Worm (Caenorhabditis elegans) whole organism, L1 larva: ENCODE data around the gene sma-5.
A peak's percentile ranks its signal among the peaks of the same experiment; 100 is the strongest.

Experiments
- alr-1 ChIP-seq: fragments of 200-800 bp; sonication (Bioruptor generic); optimal IDR thresholded peaks from 2 replicates; lab custom pipeline; 2018; ENCODE audit warnings: borderline replicate concordance, mild to moderate bottlenecking, missing genetic modification characterization, missing compliant biosample characterization
- aly-2 ChIP-seq: fragments of 150-350 bp; optimal IDR thresholded peaks from 2 replicates; lab custom pipeline; 2014; ENCODE audit warnings: missing biosample characterization, missing genetic modification characterization
- ceh-82 ChIP-seq, 3 experiments: fragments of 150-350 bp in 1 of 3; sonication (generic microtip) in 2 of 3; optimal IDR thresholded peaks; 2 replicates each; lab custom pipeline; 2014 to 2017; ENCODE audit warnings: missing biosample characterization in 3 of 3, missing genetic modification characterization in 3 of 3
- ceh-88 ChIP-seq: fragments of 200-800 bp; sonication (Bioruptor generic); IDR thresholded peaks from 2 replicates; pipeline ENCODE4 v1.3.6; 2022; ENCODE audit warnings: missing genetic modification characterization, missing compliant biosample characterization
- dsc-1 ChIP-seq: sonication (generic microtip); optimal IDR thresholded peaks from 2 replicates; lab custom pipeline; 2016; ENCODE audit warnings: mild to moderate bottlenecking, missing genetic modification characterization, missing compliant biosample characterization
- efl-1 ChIP-seq, 4 experiments: fragments of 150-350 bp; optimal IDR thresholded peaks in 3 of 4; peaks in 1 of 4; 1 replicate in 1 of 4; 2 replicates in 3 of 4; lab custom pipeline; 2014; ENCODE audit warnings: missing biosample characterization in 2 of 4, missing genetic modification characterization in 2 of 4, missing genetic modification reagents in 2 of 4
- efl-3 ChIP-seq: fragments of 200-800 bp; sonication (Bioruptor generic); optimal IDR thresholded peaks from 2 replicates; lab custom pipeline; 2018; ENCODE audit warnings: mild to moderate bottlenecking, missing genetic modification characterization, missing compliant biosample characterization
- elt-2 ChIP-seq: sonication (generic microtip); optimal IDR thresholded peaks from 2 replicates; lab custom pipeline; 2016; ENCODE audit warnings: missing genetic modification characterization, mild to moderate bottlenecking, inconsistent platforms, missing compliant biosample characterization, missing genetic modification reagents
- fkh-10 ChIP-seq: sonication (generic microtip); optimal IDR thresholded peaks from 2 replicates; lab custom pipeline; 2017; ENCODE audit warnings: missing biosample characterization, missing genetic modification reagents, missing genetic modification characterization
- fkh-8 ChIP-seq: sonication (generic microtip); optimal IDR thresholded peaks from 2 replicates; lab custom pipeline; 2016; ENCODE audit warnings: mild to moderate bottlenecking, missing genetic modification characterization, missing compliant biosample characterization
- fos-1 ChIP-seq: fragments of 150-350 bp; optimal IDR thresholded peaks from 2 replicates; lab custom pipeline; 2014; ENCODE audit warnings: missing biosample characterization, missing genetic modification characterization
- grh-1 ChIP-seq: fragments of 200-800 bp; sonication (Bioruptor generic); IDR thresholded peaks from 2 replicates; pipeline ENCODE4 v1.3.6; 2022; ENCODE audit warnings: missing genetic modification reagents, missing genetic modification characterization, missing compliant biosample characterization
- hpl-2 ChIP-seq: fragments of 150-350 bp; optimal IDR thresholded peaks from 2 replicates; lab custom pipeline; 2014; ENCODE audit warnings: missing biosample characterization, missing genetic modification reagents, missing genetic modification characterization
- isw-1 ChIP-seq: fragments of 200-800 bp; sonication (Bioruptor generic); IDR thresholded peaks from 2 replicates; pipeline ENCODE4 v1.3.6; 2022; ENCODE audit warnings: missing genetic modification characterization, missing compliant biosample characterization
- lin-13 ChIP-seq: fragments of 150-350 bp; optimal IDR thresholded peaks from 2 replicates; lab custom pipeline; 2014; ENCODE audit warnings: missing biosample characterization, missing genetic modification reagents, missing genetic modification characterization
- lin-14 ChIP-seq: fragments of 200-800 bp; sonication (Bioruptor generic); optimal IDR thresholded peaks from 2 replicates; lab custom pipeline; 2018; ENCODE audit warnings: mild to moderate bottlenecking, missing genetic modification characterization, moderate library complexity, missing compliant biosample characterization
- lin-35 ChIP-seq, 2 experiments: fragments of 150-350 bp; optimal IDR thresholded peaks; 2 replicates each; lab custom pipeline; 2014; ENCODE audit warnings: missing biosample characterization in 2 of 2, missing genetic modification characterization in 2 of 2, missing genetic modification reagents in 2 of 2
- lin-39 ChIP-seq: fragments of 150-350 bp; optimal IDR thresholded peaks from 2 replicates; lab custom pipeline; 2014; ENCODE audit warnings: missing biosample characterization, missing genetic modification reagents, missing genetic modification characterization
- lir-3 ChIP-seq: sonication (generic microtip); optimal IDR thresholded peaks from 2 replicates; lab custom pipeline; 2016; ENCODE audit warnings: mild to moderate bottlenecking, missing genetic modification characterization, moderate library complexity, missing compliant biosample characterization; ENCODE audit not compliant: poor library complexity
- lsy-2 ChIP-seq, 2 experiments: fragments of 150-350 bp; optimal IDR thresholded peaks; 2 replicates each; lab custom pipeline; 2014; ENCODE audit warnings: missing biosample characterization in 2 of 2, missing genetic modification characterization in 2 of 2
- mep-1 ChIP-seq: fragments of 150-350 bp; optimal IDR thresholded peaks from 2 replicates; lab custom pipeline; 2014; ENCODE audit warnings: missing biosample characterization, missing genetic modification characterization
- nhr-11 ChIP-seq: fragments of 150-350 bp; optimal IDR thresholded peaks from 2 replicates; lab custom pipeline; 2014; ENCODE audit warnings: missing biosample characterization, missing genetic modification characterization
- nhr-19 ChIP-seq: fragments of 200-800 bp; sonication (Bioruptor generic); conservative IDR thresholded peaks from 2 replicates; pipeline ENCODE4 v1.3.6; 2022; ENCODE audit warnings: missing genetic modification characterization, missing compliant biosample characterization
- nhr-20 ChIP-seq: sonication (generic microtip); optimal IDR thresholded peaks from 2 replicates; lab custom pipeline; 2016; ENCODE audit warnings: mild to moderate bottlenecking, missing genetic modification characterization, missing compliant biosample characterization
- nhr-28 ChIP-seq: fragments of 150-350 bp; optimal IDR thresholded peaks from 2 replicates; lab custom pipeline; 2014; ENCODE audit warnings: missing biosample characterization, missing genetic modification characterization
- nhr-47 ChIP-seq: sonication (generic microtip); optimal IDR thresholded peaks from 2 replicates; lab custom pipeline; 2016; ENCODE audit warnings: mild to moderate bottlenecking, missing genetic modification characterization, moderate library complexity, missing compliant biosample characterization
- nhr-71 ChIP-seq: sonication (generic microtip); optimal IDR thresholded peaks from 2 replicates; lab custom pipeline; 2016; ENCODE audit warnings: mild to moderate bottlenecking, missing genetic modification characterization, moderate library complexity, missing compliant biosample characterization
- nhr-76 ChIP-seq: sonication (generic microtip); optimal IDR thresholded peaks from 2 replicates; lab custom pipeline; 2017; ENCODE audit warnings: missing biosample characterization, missing genetic modification characterization
- nhr-84 ChIP-seq: sonication (generic microtip); optimal IDR thresholded peaks from 2 replicates; lab custom pipeline; 2017; ENCODE audit warnings: missing biosample characterization, missing genetic modification characterization
- pax-3 ChIP-seq: fragments of 200-800 bp; sonication (Bioruptor generic); optimal IDR thresholded peaks from 2 replicates; lab custom pipeline; 2018; ENCODE audit warnings: mild to moderate bottlenecking, missing genetic modification characterization, moderate library complexity, missing compliant biosample characterization
- rnt-1 ChIP-seq: sonication (generic microtip); optimal IDR thresholded peaks from 2 replicates; lab custom pipeline; 2016; ENCODE audit warnings: mild to moderate bottlenecking, missing genetic modification characterization, moderate library complexity, missing compliant biosample characterization
- snu-23 ChIP-seq: sonication (generic microtip); optimal IDR thresholded peaks from 2 replicates; lab custom pipeline; 2016; ENCODE audit warnings: missing genetic modification characterization, missing compliant biosample characterization
- sox-4 ChIP-seq: sonication (generic microtip); optimal IDR thresholded peaks from 2 replicates; lab custom pipeline; 2016; ENCODE audit warnings: missing genetic modification characterization, missing compliant biosample characterization
- sup-37 ChIP-seq: fragments of 200-800 bp; sonication (Bioruptor generic); optimal IDR thresholded peaks from 2 replicates; lab custom pipeline; 2018; ENCODE audit warnings: mild to moderate bottlenecking, missing genetic modification characterization, missing compliant biosample characterization
- swsn-7 ChIP-seq: sonication (generic microtip); optimal IDR thresholded peaks from 2 replicates; lab custom pipeline; 2016; ENCODE audit warnings: missing genetic modification characterization, missing compliant biosample characterization
- xbp-1 ChIP-seq: sonication (generic microtip); optimal IDR thresholded peaks from 2 replicates; lab custom pipeline; 2016; ENCODE audit warnings: missing genetic modification characterization, missing compliant biosample characterization
- ztf-11 ChIP-seq, 2 experiments: sonication (generic microtip); optimal IDR thresholded peaks; 2 replicates each; lab custom pipeline; 2016 to 2017; ENCODE audit warnings: missing genetic modification characterization in 2 of 2, missing biosample characterization in 1 of 2, missing compliant biosample characterization in 1 of 2

sma-5 gene

ce11 chrX:11982065-11982464 lies 23.3 kb downstream of the sma-5 start, which contains the start of gene nhr-167:
nhr-167 (minus strand) TSS chrX:11982085.
- no peak for TF ChIP-seq sup-37
- no peak for TF ChIP-seq grh-1 (GFP tag; lab: Robert Waterston, UW)
- no peak for TF ChIP-seq nhr-20
- TF ChIP-seq nhr-84 (tag; lab: Kevin White, UChicago), result no peak
- no peak for TF ChIP-seq aly-2 (tag; lab: Kevin White, UChicago)
- TF ChIP-seq rnt-1 (tag; lab: Kevin White, UChicago), result no peak
- TF ChIP-seq hpl-2 (GFP tag; lab: Kevin White, UChicago), result no peak
- TF ChIP-seq dsc-1 (tag; lab: Kevin White, UChicago), result peak; percentile 76
- no peak for TF ChIP-seq lin-13 (GFP tag; lab: Kevin White, UChicago)
- peak; percentile 15 for TF ChIP-seq sox-4 (tag; lab: Kevin White, UChicago)
- TF ChIP-seq efl-1 (optimal IDR thresholded peaks at IDR 0.05; lab: Kevin White, UChicago), result no peak
- peak in 1 of 2 experiments; percentile 77 for TF ChIP-seq efl-1 (GFP tag; optimal IDR thresholded peaks at IDR 0.05 in 1 of 2; lab: Kevin White, UChicago)
- no peak for TF ChIP-seq efl-3 (GFP tag; lab: Kevin White, UChicago)
- peak; percentile 0 for TF ChIP-seq swsn-7
- TF ChIP-seq ceh-88 (GFP tag; lab: Robert Waterston, UW), result no peak
- no peak for TF ChIP-seq mep-1 (tag; lab: Kevin White, UChicago)
- no peak for TF ChIP-seq elt-2 (tag; lab: Kevin White, UChicago)
- no peak for TF ChIP-seq alr-1 (tag; lab: Kevin White, UChicago)
- no peak for TF ChIP-seq fkh-10 (GFP tag; lab: Kevin White, UChicago)
- TF ChIP-seq snu-23 (GFP tag; lab: Kevin White, UChicago), result no peak
- TF ChIP-seq nhr-11 (tag; lab: Kevin White, UChicago), result no peak
- no peak for TF ChIP-seq nhr-28
- no peak for TF ChIP-seq nhr-47 (tag; lab: Kevin White, UChicago)
- TF ChIP-seq pax-3 (tag; lab: Kevin White, UChicago), result peak; percentile 8
- no peak for TF ChIP-seq isw-1 (GFP tag; lab: Robert Waterston, UW)
- peak; percentile 81 for TF ChIP-seq fkh-8 (tag; lab: Kevin White, UChicago)

ce11 chrX:11974629-11975085 lies 30.7 kb downstream of the sma-5 start, which contains the start of gene set-6:
set-6 (minus strand) TSS chrX:11974679.
- TF ChIP-seq lin-35 (GFP tag; optimal IDR thresholded peaks at IDR 0.05; lab: Kevin White, UChicago), result peak in 1 of 2 experiments; percentile 7
- TF ChIP-seq ceh-88 (GFP tag; lab: Robert Waterston, UW), result no peak
- TF ChIP-seq efl-1 (optimal IDR thresholded peaks at IDR 0.05; lab: Kevin White, UChicago), result peak in 1 of 2 experiments; percentile 47
- TF ChIP-seq efl-1 (GFP tag; optimal IDR thresholded peaks at IDR 0.05 in 1 of 2; lab: Kevin White, UChicago), result no peak
- peak; percentile 55 for TF ChIP-seq snu-23 (GFP tag; lab: Kevin White, UChicago)
- peak; percentile 20 for TF ChIP-seq lir-3 (tag; lab: Kevin White, UChicago)
- TF ChIP-seq fos-1 (tag; lab: Kevin White, UChicago), result no peak
- no peak for TF ChIP-seq aly-2 (tag; lab: Kevin White, UChicago)
- peak; percentile 2 for TF ChIP-seq rnt-1 (tag; lab: Kevin White, UChicago)
- TF ChIP-seq ztf-11 (tag; optimal IDR thresholded peaks at IDR 0.05; lab: Kevin White, UChicago), result no peak
- TF ChIP-seq nhr-20, result peak; percentile 23
- no peak for TF ChIP-seq nhr-76
- TF ChIP-seq nhr-19 (GFP tag; lab: Robert Waterston, UW), result no peak
- peak in 1 of 2 experiments; percentile 49 for TF ChIP-seq lsy-2 (tag; optimal IDR thresholded peaks at IDR 0.05; lab: Kevin White, UChicago)
- peak in 2 of 3 experiments; percentile 17 to 30 for TF ChIP-seq ceh-82 (tag; optimal IDR thresholded peaks at IDR 0.05; lab: Kevin White, UChicago)
- TF ChIP-seq nhr-71 (tag; lab: Kevin White, UChicago), result peak; percentile 30
- TF ChIP-seq lin-39 (tag; lab: Kevin White, UChicago), result no peak
- TF ChIP-seq nhr-47 (tag; lab: Kevin White, UChicago), result peak; percentile 5
- TF ChIP-seq swsn-7, result peak; percentile 22
- TF ChIP-seq lin-14 (GFP tag; lab: Kevin White, UChicago), result peak; percentile 57
- no peak for TF ChIP-seq xbp-1 (tag; lab: Kevin White, UChicago)
- TF ChIP-seq mep-1 (tag; lab: Kevin White, UChicago), result peak; percentile 44
